Fruit fly (Drosophila melanogaster): ENCODE results near the gene repo.

Gene repo

DNA sequence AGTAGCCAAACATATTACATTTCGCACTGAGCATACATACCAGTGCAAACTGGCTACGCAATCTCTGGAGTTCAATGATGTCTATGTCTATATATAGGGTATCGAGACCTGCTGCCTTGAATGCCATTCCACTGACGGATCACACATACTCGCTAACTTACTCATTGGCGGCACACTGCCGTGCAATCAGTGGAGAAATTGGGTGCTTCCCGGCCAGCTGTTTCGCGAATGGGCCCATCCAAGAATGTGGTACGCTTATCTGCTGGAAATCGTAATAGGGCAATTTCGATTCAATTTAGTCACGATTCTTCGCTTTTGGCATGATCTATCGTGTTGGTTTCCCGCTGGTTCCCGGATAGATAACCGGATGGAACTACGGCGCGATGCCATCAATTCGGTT, 44.1 kb downstream of the repo start:
- TF ChIP-seq CTCF (optimal IDR thresholded peaks at IDR 0.05) (no peak), CG8478 (optimal IDR thresholded peaks at IDR 0.05) (no peak)

DNA sequence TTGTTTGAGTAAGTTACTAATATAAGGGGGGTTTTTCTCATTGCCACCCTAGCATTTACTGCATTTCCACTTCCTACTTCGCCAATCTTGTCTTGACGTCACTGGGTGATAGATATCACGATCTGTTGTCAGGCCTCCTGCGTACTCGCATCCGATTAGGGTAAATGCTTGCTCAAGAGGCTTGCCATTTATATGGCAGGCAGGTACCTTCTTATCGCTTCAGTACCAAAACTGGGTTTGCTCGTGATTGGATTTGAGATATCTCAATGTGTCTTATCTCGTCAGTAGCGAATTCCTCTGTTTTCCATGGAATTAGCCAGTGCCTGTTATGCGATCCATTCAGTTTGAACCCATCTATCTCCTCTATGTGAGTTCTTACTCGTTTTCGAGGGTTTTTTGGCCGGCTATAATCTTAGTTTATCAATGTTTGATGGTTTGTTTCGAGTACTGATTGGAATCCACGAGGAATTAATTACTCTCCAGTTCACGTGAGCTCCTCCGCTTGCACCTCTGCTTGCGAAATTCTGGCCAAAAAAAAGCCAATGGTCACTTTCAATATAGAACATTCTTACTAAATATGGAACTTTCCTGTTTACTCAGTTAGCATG, 45.0 kb downstream of the repo start:
- TF ChIP-seq CG8478 (optimal IDR thresholded peaks at IDR 0.05) (no peak), CTCF (optimal IDR thresholded peaks at IDR 0.05) (no peak)

DNA sequence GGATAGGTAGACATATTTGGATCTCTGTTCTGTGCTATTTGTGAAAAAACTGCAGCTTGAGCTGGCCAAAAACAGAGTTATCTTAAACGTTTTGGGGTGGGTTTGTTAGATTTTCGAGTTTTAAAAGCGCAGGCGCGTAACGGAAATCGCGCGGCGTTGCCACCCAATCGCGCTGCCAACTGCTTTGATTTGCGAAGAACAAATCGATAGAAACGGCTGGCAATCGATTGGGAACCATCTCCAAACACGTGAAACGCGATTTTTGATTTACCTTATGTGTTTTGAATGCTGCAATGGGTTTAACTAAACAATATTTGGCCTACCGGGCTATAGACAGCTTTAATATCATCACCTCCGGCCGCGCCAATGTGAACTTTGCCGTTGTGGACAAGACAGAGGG, 47.4 kb downstream of the repo start, which contains the start of the genes CG14312 and CG8064:
CG14312 (minus strand) TSS at position 88 of the 400 bp plus-strand sequence.
CG8064 (plus strand) TSS at position 220 of the 400 bp plus-strand sequence.
- TF ChIP-seq CTCF (optimal IDR thresholded peaks at IDR 0.05) (peak; percentile 42), CG8478 (optimal IDR thresholded peaks at IDR 0.05) (no peak)

DNA sequence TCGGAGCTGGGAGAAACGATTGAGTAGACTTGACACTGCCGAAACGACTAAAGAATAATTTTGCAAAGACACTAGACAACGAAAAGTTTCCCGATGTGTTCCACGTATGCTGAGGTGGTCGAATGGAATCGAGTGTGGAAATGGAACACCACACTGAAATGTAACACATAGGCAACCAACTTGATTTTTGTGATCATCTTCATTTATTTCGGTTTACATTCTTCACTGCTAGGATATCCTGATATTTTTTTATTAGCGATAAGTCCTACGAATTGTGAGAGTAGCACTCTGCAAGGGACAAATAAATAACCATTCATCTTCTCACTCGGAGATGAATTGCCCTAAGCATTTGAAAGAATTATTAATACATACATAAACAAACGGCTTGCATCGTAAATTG, 52.7 kb downstream of the repo start, which contains the start of gene CG7131:
CG7131 (minus strand) TSS at position 101 of the 400 bp plus-strand sequence.
- TF ChIP-seq CTCF (optimal IDR thresholded peaks at IDR 0.05) (no peak), CG8478 (optimal IDR thresholded peaks at IDR 0.05) (no peak)

All from S2 (cell line).